Worm (Caenorhabditis elegans) whole organism, L1 larva: Measurements from ENCODE around the gene K01D12.20.

Source experiments
- F16B12.6 ChIP-seq: fragments of 150-350 bp; optimal IDR thresholded peaks from 2 replicates; lab custom pipeline; 2014; ENCODE audit warnings: missing biosample characterization, missing genetic modification characterization
- Y116A8C.19 ChIP-seq: sonication (generic microtip); optimal IDR thresholded peaks from 2 replicates; lab custom pipeline; 2016; ENCODE audit warnings: missing compliant biosample characterization, missing genetic modification characterization, borderline replicate concordance
- aha-1 ChIP-seq: fragments of 150-350 bp; optimal IDR thresholded peaks from 2 replicates; lab custom pipeline; 2014; ENCODE audit warnings: missing biosample characterization, missing genetic modification characterization
- aly-2 ChIP-seq: fragments of 150-350 bp; optimal IDR thresholded peaks from 2 replicates; lab custom pipeline; 2014; ENCODE audit warnings: missing biosample characterization, missing genetic modification characterization
- blmp-1 ChIP-seq: fragments of 150-350 bp; optimal IDR thresholded peaks from 2 replicates; lab custom pipeline; 2014; ENCODE audit warnings: missing biosample characterization, missing genetic modification characterization
- ceh-82 ChIP-seq, 3 experiments: fragments of 150-350 bp in 1 of 3; sonication (generic microtip) in 2 of 3; optimal IDR thresholded peaks; 2 replicates each; lab custom pipeline; 2014 to 2017; ENCODE audit warnings: missing biosample characterization in 3 of 3, missing genetic modification characterization in 3 of 3
- ces-1 ChIP-seq: fragments of 150-350 bp; optimal IDR thresholded peaks from 2 replicates; lab custom pipeline; 2014; ENCODE audit warnings: missing biosample characterization, missing genetic modification reagents, missing genetic modification characterization
- dpl-1 ChIP-seq, 3 experiments: fragments of 150-350 bp in 2 of 3; sonication (generic microtip) in 1 of 3; optimal IDR thresholded peaks; 2 replicates each; lab custom pipeline; 2014 to 2017; ENCODE audit warnings: missing biosample characterization in 3 of 3, missing genetic modification characterization in 3 of 3, missing genetic modification reagents in 3 of 3
- dsc-1 ChIP-seq: sonication (generic microtip); optimal IDR thresholded peaks from 2 replicates; lab custom pipeline; 2016; ENCODE audit warnings: mild to moderate bottlenecking, missing genetic modification characterization, missing compliant biosample characterization
- efl-1 ChIP-seq, 4 experiments: fragments of 150-350 bp; optimal IDR thresholded peaks in 3 of 4; peaks in 1 of 4; 1 replicate in 1 of 4; 2 replicates in 3 of 4; lab custom pipeline; 2014; ENCODE audit warnings: missing biosample characterization in 2 of 4, missing genetic modification characterization in 2 of 4, missing genetic modification reagents in 2 of 4
- egl-27 ChIP-seq, 2 experiments: fragments of 150-350 bp in 1 of 2; sonication (generic microtip); optimal IDR thresholded peaks; 3 replicates each; lab custom pipeline; 2017 to 2018; ENCODE audit warnings: missing biosample characterization in 2 of 2, missing genetic modification characterization in 2 of 2, missing genetic modification reagents in 2 of 2
- elt-3 ChIP-seq, 6 experiments: fragments of 150-350 bp in 1 of 6; sonication (generic microtip); optimal IDR thresholded peaks; 2 replicates each; lab custom pipeline; 2017 to 2018; ENCODE audit warnings: missing biosample characterization in 6 of 6, missing genetic modification characterization in 6 of 6, inconsistent platforms in 1 of 6
- ets-5 ChIP-seq: fragments of 200-800 bp; sonication (Bioruptor generic); IDR thresholded peaks from 2 replicates; pipeline ENCODE4 v1.3.6; 2022; ENCODE audit warnings: missing genetic modification characterization, missing compliant biosample characterization
- hlh-4 ChIP-seq: sonication (generic microtip); optimal IDR thresholded peaks from 2 replicates; lab custom pipeline; 2016; ENCODE audit warnings: mild to moderate bottlenecking, missing genetic modification characterization, missing compliant biosample characterization
- hpl-2 ChIP-seq: fragments of 150-350 bp; optimal IDR thresholded peaks from 2 replicates; lab custom pipeline; 2014; ENCODE audit warnings: missing biosample characterization, missing genetic modification reagents, missing genetic modification characterization
- irx-1 ChIP-seq: sonication (generic microtip); optimal IDR thresholded peaks from 2 replicates; lab custom pipeline; 2016; ENCODE audit warnings: missing genetic modification characterization, missing compliant biosample characterization
- lin-15B ChIP-seq: fragments of 150-350 bp; sonication (generic microtip); optimal IDR thresholded peaks from 3 replicates; lab custom pipeline; 2014; ENCODE audit warnings: missing biosample characterization, missing genetic modification characterization
- lin-39 ChIP-seq: fragments of 150-350 bp; optimal IDR thresholded peaks from 2 replicates; lab custom pipeline; 2014; ENCODE audit warnings: missing biosample characterization, missing genetic modification reagents, missing genetic modification characterization
- mep-1 ChIP-seq: fragments of 150-350 bp; optimal IDR thresholded peaks from 2 replicates; lab custom pipeline; 2014; ENCODE audit warnings: missing biosample characterization, missing genetic modification characterization
- nhr-12 ChIP-seq: sonication (generic microtip); optimal IDR thresholded peaks from 2 replicates; lab custom pipeline; 2017; ENCODE audit warnings: missing biosample characterization, missing genetic modification characterization
- nhr-19 ChIP-seq: fragments of 200-800 bp; sonication (Bioruptor generic); conservative IDR thresholded peaks from 2 replicates; pipeline ENCODE4 v1.3.6; 2022; ENCODE audit warnings: missing genetic modification characterization, missing compliant biosample characterization
- nhr-20 ChIP-seq: sonication (generic microtip); optimal IDR thresholded peaks from 2 replicates; lab custom pipeline; 2016; ENCODE audit warnings: mild to moderate bottlenecking, missing genetic modification characterization, missing compliant biosample characterization
- nhr-71 ChIP-seq: sonication (generic microtip); optimal IDR thresholded peaks from 2 replicates; lab custom pipeline; 2016; ENCODE audit warnings: mild to moderate bottlenecking, missing genetic modification characterization, moderate library complexity, missing compliant biosample characterization
- nhr-76 ChIP-seq: sonication (generic microtip); optimal IDR thresholded peaks from 2 replicates; lab custom pipeline; 2017; ENCODE audit warnings: missing biosample characterization, missing genetic modification characterization
- nhr-90 ChIP-seq: sonication (generic microtip); optimal IDR thresholded peaks from 2 replicates; lab custom pipeline; 2016; ENCODE audit warnings: mild to moderate bottlenecking, missing genetic modification characterization, missing compliant biosample characterization; ENCODE audit not compliant: poor library complexity
- pax-3 ChIP-seq: fragments of 200-800 bp; sonication (Bioruptor generic); optimal IDR thresholded peaks from 2 replicates; lab custom pipeline; 2018; ENCODE audit warnings: mild to moderate bottlenecking, missing genetic modification characterization, moderate library complexity, missing compliant biosample characterization
- rnt-1 ChIP-seq: sonication (generic microtip); optimal IDR thresholded peaks from 2 replicates; lab custom pipeline; 2016; ENCODE audit warnings: mild to moderate bottlenecking, missing genetic modification characterization, moderate library complexity, missing compliant biosample characterization
- sox-4 ChIP-seq: sonication (generic microtip); optimal IDR thresholded peaks from 2 replicates; lab custom pipeline; 2016; ENCODE audit warnings: missing genetic modification characterization, missing compliant biosample characterization
- sup-37 ChIP-seq: fragments of 200-800 bp; sonication (Bioruptor generic); optimal IDR thresholded peaks from 2 replicates; lab custom pipeline; 2018; ENCODE audit warnings: mild to moderate bottlenecking, missing genetic modification characterization, missing compliant biosample characterization
- swsn-7 ChIP-seq: sonication (generic microtip); optimal IDR thresholded peaks from 2 replicates; lab custom pipeline; 2016; ENCODE audit warnings: missing genetic modification characterization, missing compliant biosample characterization
- unc-62 ChIP-seq: fragments of 150-350 bp; optimal IDR thresholded peaks from 2 replicates; lab custom pipeline; 2014; ENCODE audit warnings: missing biosample characterization, missing genetic modification reagents, missing genetic modification characterization
- unc-98 ChIP-seq: fragments of 200-800 bp; sonication (Bioruptor generic); IDR thresholded peaks from 2 replicates; pipeline ENCODE4 v1.3.6; 2022; ENCODE audit warnings: missing genetic modification characterization, missing compliant biosample characterization
- xbp-1 ChIP-seq: sonication (generic microtip); optimal IDR thresholded peaks from 2 replicates; lab custom pipeline; 2016; ENCODE audit warnings: missing genetic modification characterization, missing compliant biosample characterization
- zag-1 ChIP-seq: fragments of 150-350 bp; optimal IDR thresholded peaks from 2 replicates; lab custom pipeline; 2014; ENCODE audit warnings: missing biosample characterization, missing genetic modification characterization
- zip-4 ChIP-seq: fragments of 200-800 bp; sonication (Bioruptor generic); optimal IDR thresholded peaks from 2 replicates; lab custom pipeline; 2018; ENCODE audit warnings: mild to moderate bottlenecking, missing genetic modification characterization, moderate library complexity, missing compliant biosample characterization
- ztf-4 ChIP-seq: fragments of 150-350 bp; optimal IDR thresholded peaks from 2 replicates; lab custom pipeline; 2014; ENCODE audit warnings: missing biosample characterization, missing genetic modification characterization

Gene K01D12.20

DNA sequence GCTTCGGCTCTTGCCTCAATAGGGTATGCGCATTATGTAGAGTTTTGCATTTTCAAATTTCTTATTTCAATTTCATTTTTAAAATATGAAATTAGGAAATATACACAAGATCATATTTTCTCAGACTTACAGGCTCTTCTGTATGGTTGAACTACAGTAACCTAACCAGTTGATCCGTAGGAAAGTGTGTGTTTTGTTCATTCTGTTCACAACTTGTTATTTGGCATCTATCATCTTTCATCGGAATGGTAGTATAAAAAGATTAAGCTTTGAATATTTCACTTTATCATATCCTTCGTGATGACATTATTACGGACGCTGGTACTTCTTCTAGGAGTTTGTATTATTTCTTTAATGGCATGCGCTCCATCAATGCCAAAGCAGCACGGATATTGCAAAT, 5.3 kb upstream of the K01D12.20 start, which contains the start of gene K01D12.10:
TSS of gene K01D12.10 (plus strand) at position 301 of the 400 bp plus-strand sequence.
- TF ChIP-seq zag-1: no peak
- TF ChIP-seq sox-4 (tag; lab: Kevin White, UChicago): no peak
- TF ChIP-seq dsc-1 (tag; lab: Kevin White, UChicago): no peak
- TF ChIP-seq aly-2 (tag; lab: Kevin White, UChicago): no peak
- TF ChIP-seq nhr-76 (tag; lab: Kevin White, UChicago): no peak
- no peak for TF ChIP-seq rnt-1 (tag; lab: Kevin White, UChicago)
- no peak for TF ChIP-seq dpl-1 (GFP tag; optimal IDR thresholded peaks at IDR 0.05; lab: Kevin White, UChicago)
- no peak for TF ChIP-seq lin-39 (tag; lab: Kevin White, UChicago)
- no peak for TF ChIP-seq aha-1 (tag; lab: Kevin White, UChicago)
- no peak for TF ChIP-seq xbp-1 (tag; lab: Kevin White, UChicago)
- no peak for TF ChIP-seq unc-62 (GFP tag; lab: Kevin White, UChicago)
- TF ChIP-seq pax-3: no peak

DNA sequence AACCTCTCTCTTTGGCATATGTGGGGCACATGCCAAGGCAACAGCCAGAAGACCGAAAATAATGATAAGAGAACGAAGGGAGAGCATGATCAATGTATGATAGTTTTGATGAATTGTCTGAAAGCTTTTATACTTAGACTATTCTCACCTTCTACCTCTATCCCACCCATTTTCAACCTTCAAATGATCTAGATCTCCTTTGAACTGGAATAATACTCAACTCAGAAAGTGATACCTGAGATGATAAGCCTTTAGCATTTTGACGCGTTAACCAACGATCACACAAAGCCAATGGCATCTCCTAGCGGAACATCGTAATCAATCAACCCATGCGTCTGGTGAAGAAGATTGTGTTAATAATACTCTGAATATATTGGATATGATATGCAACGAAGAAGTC, 3.9 kb upstream of the K01D12.20 start, which contains the start of gene K01D12.9:
TSS of gene K01D12.9 (minus strand) at position 101 of the 400 bp plus-strand sequence.
- no peak for TF ChIP-seq nhr-76 (tag; lab: Kevin White, UChicago)
- no peak for TF ChIP-seq nhr-20 (tag; lab: Kevin White, UChicago)
- TF ChIP-seq hpl-2: no peak
- no peak for TF ChIP-seq hlh-4 (tag; lab: Kevin White, UChicago)
- TF ChIP-seq ces-1 (GFP tag; lab: Kevin White, UChicago): no peak
- no peak for TF ChIP-seq rnt-1 (tag; lab: Kevin White, UChicago)
- no peak for TF ChIP-seq mep-1 (tag; lab: Kevin White, UChicago)
- TF ChIP-seq Y116A8C.19 (tag; lab: Kevin White, UChicago): no peak
- no peak for TF ChIP-seq irx-1 (tag; lab: Kevin White, UChicago)
- TF ChIP-seq swsn-7 (tag; lab: Kevin White, UChicago): no peak
- TF ChIP-seq nhr-90 (tag; lab: Kevin White, UChicago): no peak
- no peak for TF ChIP-seq zip-4 (GFP tag; lab: Kevin White, UChicago)
- TF ChIP-seq elt-3 (tag; optimal IDR thresholded peaks at IDR 0.05; lab: Kevin White, UChicago): no peak
- no peak for TF ChIP-seq lin-15B (tag; lab: Kevin White, UChicago)
- TF ChIP-seq egl-27 (tag; optimal IDR thresholded peaks at IDR 0.05; lab: Kevin White, UChicago): no peak
- no peak for TF ChIP-seq ets-5
- TF ChIP-seq nhr-19: no peak
- no peak for TF ChIP-seq nhr-12 (tag; lab: Kevin White, UChicago)
- no peak for TF ChIP-seq F16B12.6 (tag; lab: Kevin White, UChicago)
- TF ChIP-seq unc-98: no peak

DNA sequence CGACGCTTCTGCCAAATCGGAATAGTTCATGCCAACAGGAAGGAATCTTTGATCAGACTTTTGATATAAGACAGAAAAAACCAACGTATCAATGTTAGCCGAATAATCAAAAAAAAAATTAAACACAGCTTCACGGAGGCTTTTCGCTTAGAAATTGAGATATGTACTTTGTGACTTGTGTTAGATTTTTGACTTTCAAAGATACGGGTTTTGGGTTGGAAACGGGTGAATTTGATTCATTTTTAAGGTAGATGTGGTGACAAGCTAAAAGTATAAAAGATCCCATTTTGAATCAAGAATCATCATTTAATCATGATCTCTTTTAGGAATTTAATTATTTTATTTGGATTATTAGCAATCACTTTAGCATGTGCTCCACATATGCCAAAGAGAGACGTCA, 1.7 kb upstream of the K01D12.20 start, which contains the start of gene K01D12.8:
TSS of gene K01D12.8 (plus strand) at position 301 of the 400 bp plus-strand sequence.
- TF ChIP-seq efl-1 (optimal IDR thresholded peaks at IDR 0.05; lab: Kevin White, UChicago) (no peak), efl-1 (GFP tag; optimal IDR thresholded peaks at IDR 0.05 in 1 of 2; lab: Kevin White, UChicago) (no peak), ztf-4 (no peak), nhr-71 (tag; lab: Kevin White, UChicago) (no peak), sup-37 (GFP tag; lab: Kevin White, UChicago) (no peak)

DNA sequence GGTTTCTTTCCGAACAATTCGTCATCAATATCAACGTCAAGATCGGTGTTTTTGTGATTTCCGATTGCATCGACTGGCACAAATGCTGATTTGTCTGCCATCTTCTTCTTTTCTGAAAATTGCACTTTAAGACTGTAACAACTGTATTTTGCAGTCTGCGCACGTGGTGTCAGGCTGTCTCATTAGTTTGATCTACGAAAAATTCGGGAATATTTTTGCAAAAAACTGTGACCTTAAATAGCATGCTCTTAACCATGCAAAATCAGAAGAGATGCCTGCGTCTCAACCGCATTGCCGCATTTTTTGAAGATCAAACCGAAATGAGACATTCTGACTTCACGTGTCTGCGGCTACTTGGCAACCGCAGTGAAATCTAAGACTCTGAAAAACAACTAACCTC, 769 bp upstream of the K01D12.20 start, which contains the start of gene K01D12.7:
TSS of gene K01D12.7 (minus strand) at position 101 of the 400 bp plus-strand sequence.
- TF ChIP-seq ceh-82 (tag; optimal IDR thresholded peaks at IDR 0.05; lab: Kevin White, UChicago) (no peak), F16B12.6 (tag; lab: Kevin White, UChicago) (no peak), blmp-1 (tag; lab: Kevin White, UChicago) (no peak)
- TF ChIP-seq, all 84 proteins: peak for 0
